Fruit fly (Drosophila melanogaster): ENCODE results near the gene dysc.

- TF ChIP-seq psq (optimal IDR thresholded peaks at IDR 0.05) (no peak), Myc (optimal IDR thresholded peaks at IDR 0.05) (no peak), h (optimal IDR thresholded peaks at IDR 0.05) (no peak), Sin3A (optimal IDR thresholded peaks at IDR 0.05) (no peak)
Measured at dm6 chr3L:13845754-13846153, 57.3 kb downstream of the dysc start, which contains the start of gene Hml.
